Fruit fly (Drosophila melanogaster): Measurements from ENCODE around the gene Poxm.
A peak's percentile ranks its signal among the peaks of the same experiment; 100 is the strongest.

The Poxm gene

DNA sequence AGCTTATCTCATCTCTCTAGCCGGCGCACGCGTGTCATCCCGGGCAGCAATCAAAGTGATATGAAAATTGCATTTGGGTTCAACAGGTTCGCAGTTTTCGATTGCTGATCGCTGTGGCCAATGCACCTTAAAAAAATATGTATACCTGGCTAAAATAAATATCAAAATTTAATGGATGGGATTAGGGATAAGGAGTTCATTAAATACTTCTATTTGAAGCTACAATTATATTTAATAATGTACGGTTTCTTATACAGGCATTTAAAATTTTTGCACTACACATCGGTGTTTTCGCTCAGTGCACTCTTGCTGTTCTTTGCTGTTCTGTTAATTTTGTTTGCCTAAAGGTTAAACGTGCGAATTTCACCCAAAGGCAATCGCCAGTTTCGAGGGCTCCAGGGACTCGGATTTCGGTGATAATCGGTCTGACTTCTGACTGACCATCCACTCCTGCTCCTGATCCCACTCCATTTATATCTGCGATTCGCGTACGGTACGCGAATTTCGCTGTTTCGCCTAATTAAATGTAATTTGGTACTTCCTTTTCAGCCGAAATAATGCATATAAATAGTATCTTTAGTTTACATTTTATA lies 60.9 kb downstream of the Poxm start (continued):
- TF ChIP-seq CG32006 (GFP tag; optimal IDR thresholded peaks at IDR 0.05) (no peak), vri (GFP tag; optimal IDR thresholded peaks at IDR 0.05) (no peak), svp (GFP tag) (peak; percentile 100), Smox (GFP tag; optimal IDR thresholded peaks at IDR 0.05) (peak; percentile 73), Blimp-1 (GFP tag; optimal IDR thresholded peaks at IDR 0.05) (no peak), OdsH (GFP tag; optimal IDR thresholded peaks at IDR 0.05) (no peak), CG3919 (GFP tag; optimal IDR thresholded peaks at IDR 0.05) (no peak), Ets21C (GFP tag; optimal IDR thresholded peaks at IDR 0.05) (peak; percentile 62), topi (GFP tag; optimal IDR thresholded peaks at IDR 0.05) (peak; percentile 70), Hr38 (GFP tag; optimal IDR thresholded peaks at IDR 0.05) (no peak), acj6 (GFP tag; optimal IDR thresholded peaks at IDR 0.05) (no peak), CG6792 (GFP tag; optimal IDR thresholded peaks at IDR 0.05) (peak; percentile 31), Ets96B (tag; optimal IDR thresholded peaks at IDR 0.05) (no peak), ss (GFP tag; optimal IDR thresholded peaks at IDR 0.05) (no peak), CG16779 (tag; optimal IDR thresholded peaks at IDR 0.05) (no peak), lz (GFP tag; optimal IDR thresholded peaks at IDR 0.05) (peak; percentile 65), CG31627 (GFP tag; optimal IDR thresholded peaks at IDR 0.05) (peak; percentile 64), CG6276 (GFP tag; optimal IDR thresholded peaks at IDR 0.05) (no peak), CG4318 (GFP tag; optimal IDR thresholded peaks at IDR 0.05) (no peak), dsx (GFP tag; optimal IDR thresholded peaks at IDR 0.05; ENCODE audit: poor library complexity, severe bottlenecking) (no peak)

DNA sequence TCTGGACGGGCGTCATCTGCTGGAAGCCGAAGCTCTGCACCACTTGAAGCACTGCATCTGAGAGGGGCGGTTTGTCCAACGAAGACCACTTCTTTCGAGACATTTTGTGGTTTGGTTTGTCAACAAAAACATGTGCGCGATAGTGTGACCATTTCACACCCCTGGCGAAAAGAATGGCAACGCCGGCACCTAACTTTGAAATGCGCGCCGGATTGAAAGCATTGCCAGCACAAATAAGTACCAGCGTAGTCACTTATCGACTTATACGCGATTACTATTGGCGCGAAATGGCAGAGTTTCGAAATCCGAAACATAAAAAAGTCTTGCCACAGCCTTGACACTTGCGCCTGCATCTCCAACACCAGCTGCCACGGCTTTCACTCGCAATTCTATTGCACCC lies 63.9 kb downstream of the Poxm start, which contains the start of gene CG9630:
Gene CG9630, minus strand, starts transcription at position 157 of the 400 bp plus-strand sequence.
- TF ChIP-seq fkh (GFP tag; optimal IDR thresholded peaks at IDR 0.05) (peak; percentile 94), CG10669 (GFP tag; optimal IDR thresholded peaks at IDR 0.05) (no peak)

Data from whole organism, prepupa.